Worm (Caenorhabditis elegans) whole organism, L4 larva: Measurements from ENCODE around the gene C36C9.5.
A peak's percentile ranks its signal among the peaks of the same experiment; 100 is the strongest.

Experiments used
- F49E8.2 ChIP-seq: sonication (generic microtip); optimal IDR thresholded peaks from 2 replicates; lab custom pipeline; 2016; ENCODE audit warnings: missing compliant biosample characterization, mild to moderate bottlenecking, missing genetic modification characterization, borderline replicate concordance
- Y75B8A.6 ChIP-seq: fragments of 200-800 bp; sonication (Bioruptor generic); IDR thresholded peaks from 2 replicates; pipeline ENCODE4 v1.3.6; 2022; ENCODE audit warnings: missing genetic modification reagents, missing genetic modification characterization, missing compliant biosample characterization
- aly-2 ChIP-seq: sonication (generic microtip); optimal IDR thresholded peaks from 2 replicates; lab custom pipeline; 2018; ENCODE audit warnings: missing biosample characterization, missing genetic modification characterization
- ceh-28 ChIP-seq: fragments of 150-350 bp; optimal IDR thresholded peaks from 2 replicates; lab custom pipeline; 2014; ENCODE audit warnings: missing biosample characterization, missing genetic modification reagents, missing genetic modification characterization
- ceh-44 ChIP-seq: fragments of 200-800 bp; sonication (Bioruptor generic); IDR thresholded peaks from 2 replicates; pipeline ENCODE4 v1.3.6; 2022; ENCODE audit warnings: missing genetic modification reagents, missing genetic modification characterization, missing compliant biosample characterization
- ceh-82 ChIP-seq: sonication (generic microtip); optimal IDR thresholded peaks from 2 replicates; lab custom pipeline; 2017; ENCODE audit warnings: missing biosample characterization, missing genetic modification characterization
- cey-2 ChIP-seq: sonication (generic microtip); optimal IDR thresholded peaks from 3 replicates; lab custom pipeline; 2017; ENCODE audit warnings: missing genetic modification characterization, mild to moderate bottlenecking, missing compliant biosample characterization, antibody characterized with exemption, borderline replicate concordance; ENCODE audit not compliant: insufficient read depth
- ctbp-1 ChIP-seq: fragments of 200-800 bp; sonication (Bioruptor generic); IDR thresholded peaks from 2 replicates; pipeline ENCODE4 v1.3.6; 2022; ENCODE audit warnings: missing genetic modification reagents, missing genetic modification characterization, missing compliant biosample characterization
- daf-12 ChIP-seq: fragments of 150-350 bp; optimal IDR thresholded peaks from 2 replicates; lab custom pipeline; 2014; ENCODE audit warnings: missing biosample characterization, missing genetic modification reagents, missing genetic modification characterization
- duxl-1 ChIP-seq: sonication (generic microtip); optimal IDR thresholded peaks from 2 replicates; lab custom pipeline; 2016; ENCODE audit warnings: mild to moderate bottlenecking, missing genetic modification characterization, moderate library complexity, missing compliant biosample characterization; ENCODE audit not compliant: poor library complexity
- egl-43 ChIP-seq: fragments of 200-800 bp; sonication (Bioruptor generic); IDR thresholded peaks from 2 replicates; pipeline ENCODE4 v1.3.6; 2022; ENCODE audit warnings: missing genetic modification reagents, missing genetic modification characterization, missing compliant biosample characterization
- jun-1 ChIP-seq: fragments of 150-350 bp; optimal IDR thresholded peaks from 2 replicates; lab custom pipeline; 2014; ENCODE audit warnings: missing biosample characterization, missing genetic modification reagents, missing genetic modification characterization
- lin-39 ChIP-seq: fragments of 150-350 bp; optimal IDR thresholded peaks from 2 replicates; lab custom pipeline; 2014; ENCODE audit warnings: missing biosample characterization, missing genetic modification reagents, missing genetic modification characterization
- lsy-2 ChIP-seq, 2 experiments: fragments of 150-350 bp in 1 of 2; sonication (generic microtip) in 1 of 2; optimal IDR thresholded peaks; 2 replicates each; lab custom pipeline; 2014 to 2017; ENCODE audit warnings: missing biosample characterization in 2 of 2, missing genetic modification characterization in 2 of 2
- madf-5 ChIP-seq, 2 experiments: fragments of 200-800 bp; sonication (Bioruptor generic); IDR thresholded peaks; 2 replicates each; pipeline ENCODE4 v1.3.6; 2022; ENCODE audit warnings: missing compliant biosample characterization in 2 of 2, missing genetic modification characterization in 2 of 2
- madf-9 ChIP-seq: fragments of 200-800 bp; sonication (Bioruptor generic); conservative IDR thresholded peaks from 2 replicates; pipeline ENCODE4 v1.3.6; 2022; ENCODE audit warnings: missing genetic modification reagents, missing genetic modification characterization, missing compliant biosample characterization
- mdt-29 ChIP-seq: fragments of 200-800 bp; sonication (Bioruptor generic); IDR thresholded peaks from 2 replicates; pipeline ENCODE4 v1.3.6; 2022; ENCODE audit warnings: missing genetic modification reagents, missing genetic modification characterization, missing compliant biosample characterization
- mes-2 ChIP-seq: sonication (generic microtip); optimal IDR thresholded peaks from 2 replicates; lab custom pipeline; 2016; ENCODE audit warnings: missing genotype, mild to moderate bottlenecking, missing genetic modification characterization, missing compliant biosample characterization; ENCODE audit not compliant: poor library complexity, severe bottlenecking
- mxl-2 ChIP-seq: fragments of 200-800 bp; sonication (Bioruptor generic); conservative IDR thresholded peaks from 2 replicates; pipeline ENCODE4 v1.3.6; 2022; ENCODE audit warnings: missing genetic modification reagents, missing genetic modification characterization, missing compliant biosample characterization
- mxl-3 ChIP-seq: fragments of 200-800 bp; sonication (Bioruptor generic); optimal IDR thresholded peaks from 2 replicates; lab custom pipeline; 2018; ENCODE audit warnings: mild to moderate bottlenecking, missing genetic modification characterization, missing compliant biosample characterization
- nhr-48 ChIP-seq: sonication (generic microtip); optimal IDR thresholded peaks from 2 replicates; lab custom pipeline; 2016; ENCODE audit warnings: mild to moderate bottlenecking, missing genetic modification characterization, missing compliant biosample characterization
- pqm-1 ChIP-seq: sonication (generic microtip); optimal IDR thresholded peaks from 2 replicates; lab custom pipeline; 2017; ENCODE audit warnings: missing biosample characterization, missing genetic modification characterization
- skn-1 ChIP-seq: fragments of 150-350 bp; optimal IDR thresholded peaks from 2 replicates; lab custom pipeline; 2014; ENCODE audit warnings: missing biosample characterization, missing genetic modification characterization
- snpc-1.2 ChIP-seq: fragments of 200-800 bp; sonication (Bioruptor generic); IDR thresholded peaks from 2 replicates; pipeline ENCODE4 v1.3.6; 2022; ENCODE audit warnings: missing genetic modification reagents, missing genetic modification characterization, missing compliant biosample characterization
- unc-62 ChIP-seq, 3 experiments: fragments of 150-350 bp in 1 of 3; sonication (generic microtip); optimal IDR thresholded peaks in 2 of 3; peaks in 1 of 3; 1 replicate in 1 of 3; 2 replicates in 2 of 3; lab custom pipeline; 2014 to 2017; ENCODE audit warnings: missing biosample characterization in 3 of 3, missing genetic modification characterization in 3 of 3, missing genetic modification reagents in 3 of 3, missing genotype in 1 of 3
- zfp-2 ChIP-seq: sonication (generic microtip); optimal IDR thresholded peaks from 2 replicates; lab custom pipeline; 2016; ENCODE audit warnings: mild to moderate bottlenecking, missing genetic modification characterization, missing compliant biosample characterization
- zfp-3 ChIP-seq: fragments of 200-800 bp; sonication (Bioruptor generic); conservative IDR thresholded peaks from 2 replicates; pipeline ENCODE4 v1.3.6; 2022; ENCODE audit warnings: missing genetic modification reagents, missing genetic modification characterization, missing compliant biosample characterization
- zip-11 ChIP-seq: fragments of 200-800 bp; sonication (Bioruptor generic); IDR thresholded peaks from 2 replicates; pipeline ENCODE4 v1.3.6; 2022; ENCODE audit warnings: missing genetic modification characterization, missing compliant biosample characterization
- zip-2 ChIP-seq: fragments of 150-350 bp; optimal IDR thresholded peaks from 2 replicates; lab custom pipeline; 2014; ENCODE audit warnings: missing biosample characterization, missing genetic modification characterization
- ztf-11 ChIP-seq: fragments of 150-350 bp; optimal IDR thresholded peaks from 2 replicates; lab custom pipeline; 2014; ENCODE audit warnings: missing biosample characterization, missing genetic modification characterization
- ztf-7 ChIP-seq: fragments of 150-350 bp; optimal IDR thresholded peaks from 2 replicates; lab custom pipeline; 2014; ENCODE audit warnings: missing biosample characterization, missing genetic modification characterization

The C36C9.5 gene

ce11 chrX:1655207-1655606, 48.5 kb downstream of the C36C9.5 start, which contains the start of gene tbx-32:
Gene tbx-32, plus strand, starts transcription at chrX:1655507.
- no peak for TF ChIP-seq mxl-3
- TF ChIP-seq cey-2 (tag; lab: Kevin White, UChicago), result no peak
- TF ChIP-seq ztf-7 (tag; lab: Kevin White, UChicago), result no peak
- no peak for TF ChIP-seq lin-39
- TF ChIP-seq zip-11, result no peak
- no peak for TF ChIP-seq zfp-2 (tag; lab: Kevin White, UChicago)
- no peak for TF ChIP-seq Y75B8A.6 (GFP tag; lab: Robert Waterston, UW)
- no peak for TF ChIP-seq ceh-82
- no peak for TF ChIP-seq madf-5 (GFP tag; IDR thresholded peaks at IDR 0.05; lab: Robert Waterston, UW)
- TF ChIP-seq egl-43 (GFP tag; lab: Robert Waterston, UW), result no peak
- no peak for TF ChIP-seq mes-2 (tag; lab: Kevin White, UChicago)
- TF ChIP-seq ceh-28 (tag; lab: Kevin White, UChicago), result no peak
- no peak for TF ChIP-seq daf-12
- TF ChIP-seq zfp-3 (GFP tag; lab: Robert Waterston, UW), result no peak
- no peak for TF ChIP-seq jun-1
- no peak for TF ChIP-seq ctbp-1 (GFP tag; lab: Robert Waterston, UW)
- no peak for TF ChIP-seq madf-9 (GFP tag; lab: Robert Waterston, UW)

- TF ChIP-seq skn-1 (no peak), aly-2 (no peak), ceh-44 (GFP tag; lab: Robert Waterston, UW) (no peak), ztf-11 (tag; lab: Kevin White, UChicago) (no peak), mdt-29 (GFP tag; lab: Robert Waterston, UW) (no peak), duxl-1 (tag; lab: Kevin White, UChicago) (no peak), pqm-1 (tag; lab: Kevin White, UChicago) (no peak), F49E8.2 (tag; lab: Kevin White, UChicago) (no peak)
Observed at ce11 chrX:1654146-1654545, 49.6 kb downstream of the C36C9.5 start, which contains the start of gene ZK380.6. Gene ZK380.6, plus strand, starts transcription at chrX:1654446.

ce11 chrX:1651668-1652067, 52.1 kb downstream of the C36C9.5 start, which contains the start of gene ZK380.4:
Gene ZK380.4, minus strand, starts transcription at chrX:1651994.
- TF ChIP-seq nhr-48 (no peak), mxl-3 (no peak), snpc-1.2 (GFP tag; lab: Robert Waterston, UW) (no peak), zip-2 (tag; lab: Kevin White, UChicago) (no peak), unc-62 (GFP tag; optimal IDR thresholded peaks at IDR 0.05 in 1 of 2; lab: Kevin White, UChicago) (peak in 1 of 2 experiments; percentile 92), unc-62 (tag; optimal IDR thresholded peaks at IDR 0.05; lab: Kevin White, UChicago) (no peak), mxl-2 (GFP tag; lab: Robert Waterston, UW) (no peak), lsy-2 (tag; optimal IDR thresholded peaks at IDR 0.05; lab: Kevin White, UChicago) (no peak), mdt-29 (GFP tag; lab: Robert Waterston, UW) (no peak)
